Fruit fly (Drosophila melanogaster) whole organism, embryonic: ENCODE data around the gene CG14174.

ENCODE experiments used
- Adf1 ChIP-seq: fragments of 200-800 bp; sonication (Bioruptor generic); IDR thresholded peaks from 2 replicates; pipeline ENCODE4 v1.3.6; 2022; ENCODE audit warnings: missing biosample characterization, missing genetic modification characterization
- Atf6 ChIP-seq: fragments of 200-800 bp; sonication (Bioruptor generic); IDR thresholded peaks from 2 replicates; pipeline ENCODE4 v1.3.6; 2022; ENCODE audit warnings: missing biosample characterization, missing genetic modification characterization
- B-H2 ChIP-seq: fragments of 200-800 bp; sonication (Bioruptor generic); optimal IDR thresholded peaks from 2 replicates; lab custom pipeline; 2018; ENCODE audit warnings: missing biosample characterization, mild to moderate bottlenecking, missing genetic modification characterization
- BEAF-32 ChIP-seq: fragments of 200-800 bp; sonication (Bioruptor generic); optimal IDR thresholded peaks from 3 replicates; lab custom pipeline; 2017; ENCODE audit warnings: missing biosample characterization, missing genetic modification characterization, mild to moderate bottlenecking, moderate library complexity, missing genetic modification reagents
- CG11504 ChIP-seq: fragments of 200-800 bp; sonication (Bioruptor generic); optimal IDR thresholded peaks from 3 replicates; lab custom pipeline; 2019; ENCODE audit warnings: missing biosample characterization, mild to moderate bottlenecking, missing genetic modification characterization, moderate library complexity
- CG11695 ChIP-seq: fragments of 200-800 bp; sonication (Bioruptor generic); IDR thresholded peaks from 3 replicates; pipeline ENCODE4 v1.3.6; 2022; ENCODE audit warnings: missing biosample characterization, missing genetic modification characterization
- CG12071 ChIP-seq: fragments of 200-800 bp; sonication (Bioruptor generic); optimal IDR thresholded peaks from 3 replicates; lab custom pipeline; 2018; ENCODE audit warnings: missing biosample characterization, mild to moderate bottlenecking, missing genetic modification characterization
- CG13287 ChIP-seq: fragments of 200-800 bp; sonication (Bioruptor generic); IDR thresholded peaks from 2 replicates; pipeline ENCODE4 v1.3.6; 2022; ENCODE audit warnings: missing biosample characterization, missing genetic modification characterization; ENCODE audit not compliant: partially characterized antibody
- CG15011 ChIP-seq: fragments of 200-800 bp; sonication (Bioruptor generic); optimal IDR thresholded peaks from 3 replicates; lab custom pipeline; 2018; ENCODE audit warnings: missing biosample characterization, mild to moderate bottlenecking, missing genetic modification characterization
- CG15514 ChIP-seq: fragments of 200-800 bp; sonication (Bioruptor generic); optimal IDR thresholded peaks from 3 replicates; lab custom pipeline; 2017; ENCODE audit warnings: missing biosample characterization, missing genetic modification characterization, mild to moderate bottlenecking, moderate library complexity, missing genetic modification reagents
- CG17568 ChIP-seq: fragments of 200-800 bp; sonication (Bioruptor generic); optimal IDR thresholded peaks from 2 replicates; lab custom pipeline; 2018; ENCODE audit warnings: missing biosample characterization, mild to moderate bottlenecking, missing genetic modification characterization, moderate library complexity
- CG1832 ChIP-seq: fragments of 200-800 bp; sonication (Bioruptor generic); optimal IDR thresholded peaks from 2 replicates; lab custom pipeline; 2017; ENCODE audit warnings: missing biosample characterization, mild to moderate bottlenecking, missing genetic modification characterization, inconsistent platforms
- CG2678 ChIP-seq: fragments of 200-800 bp; sonication (Bioruptor generic); optimal IDR thresholded peaks from 3 replicates; lab custom pipeline; 2019; ENCODE audit warnings: missing biosample characterization, mild to moderate bottlenecking, missing genetic modification characterization, moderate library complexity
- CG31441 ChIP-seq: fragments of 200-800 bp; sonication (Bioruptor generic); IDR thresholded peaks from 2 replicates; pipeline ENCODE4 v1.3.6; 2022; ENCODE audit warnings: missing biosample characterization, missing genetic modification characterization
- CG3163 ChIP-seq: fragments of 200-800 bp; sonication (Bioruptor generic); optimal IDR thresholded peaks from 3 replicates; lab custom pipeline; 2016; ENCODE audit warnings: missing biosample characterization, missing genetic modification characterization
- CG32532 ChIP-seq: fragments of 200-800 bp; sonication (Bioruptor generic); IDR thresholded peaks from 2 replicates; pipeline ENCODE4 v1.3.6; 2022; ENCODE audit warnings: missing biosample characterization, missing genetic modification characterization
- CG33213 ChIP-seq: fragments of 200-800 bp; sonication (Bioruptor generic); optimal IDR thresholded peaks from 3 replicates; lab custom pipeline; 2016; ENCODE audit warnings: missing biosample characterization, missing genetic modification characterization
- CG34224 ChIP-seq: fragments of 200-800 bp; sonication (Bioruptor generic); IDR thresholded peaks from 3 replicates; pipeline ENCODE4 v1.3.6; 2022; ENCODE audit warnings: missing biosample characterization, missing genetic modification characterization; ENCODE audit not compliant: partially characterized antibody
- CG4424 ChIP-seq: fragments of 200-800 bp; sonication (Bioruptor generic); optimal IDR thresholded peaks from 3 replicates; lab custom pipeline; 2016; ENCODE audit warnings: missing biosample characterization, missing genetic modification characterization
- CG6813 ChIP-seq: fragments of 200-800 bp; sonication (Bioruptor generic); optimal IDR thresholded peaks from 2 replicates; lab custom pipeline; 2017; ENCODE audit warnings: missing biosample characterization, missing genetic modification characterization, mild to moderate bottlenecking, moderate library complexity, missing genetic modification reagents
- CG8290 ChIP-seq, 3 experiments: fragments of 200-800 bp; sonication (Bioruptor generic); optimal IDR thresholded peaks; 2 replicates each; lab custom pipeline; 2016 to 2019; ENCODE audit warnings: missing biosample characterization in 3 of 3, missing genetic modification characterization in 3 of 3, mild to moderate bottlenecking in 2 of 3, moderate library complexity in 1 of 3
- CG9932 ChIP-seq: fragments of 200-800 bp; sonication (Bioruptor generic); IDR thresholded peaks from 2 replicates; pipeline ENCODE4 v1.3.6; 2022; ENCODE audit warnings: missing biosample characterization, missing genetic modification characterization
- Dbx ChIP-seq: fragments of 200-800 bp; sonication (Bioruptor generic); IDR thresholded peaks from 3 replicates; pipeline ENCODE4 v1.3.6; 2022; ENCODE audit warnings: missing biosample characterization, missing genetic modification characterization
- Dll ChIP-seq: fragments of 200-800 bp; sonication (Bioruptor generic); IDR thresholded peaks from 4 replicates; pipeline ENCODE4 v1.3.6; 2022; ENCODE audit warnings: missing biosample characterization, missing genetic modification characterization; ENCODE audit not compliant: partially characterized antibody
- Dref ChIP-seq: fragments of 200-800 bp; sonication (Bioruptor generic); IDR thresholded peaks from 2 replicates; pipeline ENCODE4 v1.3.6; 2022; ENCODE audit warnings: missing biosample characterization, missing genetic modification characterization
- Drgx ChIP-seq: fragments of 200-800 bp; sonication (Bioruptor generic); IDR thresholded peaks from 2 replicates; pipeline ENCODE4 v1.3.6; 2022; ENCODE audit warnings: missing biosample characterization, missing genetic modification characterization
- HLH3B ChIP-seq: fragments of 200-800 bp; sonication (Bioruptor generic); IDR thresholded peaks from 2 replicates; pipeline ENCODE4 v1.3.6; 2022; ENCODE audit warnings: missing biosample characterization, missing genetic modification characterization
- Med ChIP-seq: fragments of 200-800 bp; sonication (Bioruptor generic); peaks from one replicate; lab custom pipeline; 2016; ENCODE audit warnings: missing biosample characterization, missing genetic modification characterization, mild to moderate bottlenecking, inconsistent platforms, moderate library complexity
- Scr ChIP-seq: fragments of 200-800 bp; sonication (Bioruptor generic); IDR thresholded peaks from 2 replicates; pipeline ENCODE4 v1.3.6; 2022; ENCODE audit warnings: missing biosample characterization, missing genetic modification characterization; ENCODE audit not compliant: partially characterized antibody
- Trl ChIP-seq, 3 experiments: fragments of >200 bp in 2 of 3; fragments of 200-800 bp in 1 of 3; sonication (Bioruptor generic) in 1 of 3; optimal IDR thresholded peaks; 2 replicates in 1 of 3; 3 replicates in 2 of 3; lab custom pipeline; 2016 to 2017; ENCODE audit warnings: missing biosample characterization in 1 of 3, missing genetic modification characterization in 1 of 3
- ara ChIP-seq: fragments of 200-800 bp; sonication (Bioruptor generic); IDR thresholded peaks from 2 replicates; pipeline ENCODE4 v1.3.6; 2022; ENCODE audit warnings: missing biosample characterization, missing genetic modification characterization
- bcd ChIP-seq: fragments of 200-800 bp; sonication (Bioruptor generic); optimal IDR thresholded peaks from 2 replicates; lab custom pipeline; 2017; ENCODE audit warnings: missing biosample characterization, mild to moderate bottlenecking, missing genetic modification characterization
- bigmax ChIP-seq: fragments of 200-800 bp; sonication (Bioruptor generic); optimal IDR thresholded peaks from 2 replicates; lab custom pipeline; 2018; ENCODE audit warnings: missing biosample characterization, mild to moderate bottlenecking, missing genetic modification characterization
- corto ChIP-seq: fragments of 200-800 bp; sonication (Bioruptor generic); optimal IDR thresholded peaks from 2 replicates; lab custom pipeline; 2016; ENCODE audit warnings: missing biosample characterization, mild to moderate bottlenecking, missing genetic modification characterization, moderate library complexity
- cwo ChIP-seq: fragments of 200-800 bp; sonication (Bioruptor generic); optimal IDR thresholded peaks from 3 replicates; lab custom pipeline; 2017; ENCODE audit warnings: missing biosample characterization, missing genetic modification characterization, mild to moderate bottlenecking, moderate library complexity, missing genetic modification reagents
- h ChIP-seq: fragments of >200 bp; optimal IDR thresholded peaks from 2 replicates; lab custom pipeline; 2017
- lab ChIP-seq: fragments of 200-800 bp; sonication (Bioruptor generic); optimal IDR thresholded peaks from 3 replicates; lab custom pipeline; 2017; ENCODE audit warnings: missing biosample characterization, missing genetic modification characterization, mild to moderate bottlenecking, moderate library complexity, missing genetic modification reagents
- mirr ChIP-seq: fragments of 200-800 bp; sonication (Bioruptor generic); optimal IDR thresholded peaks from 3 replicates; lab custom pipeline; 2018; ENCODE audit warnings: missing biosample characterization, mild to moderate bottlenecking, missing genetic modification characterization
- nom ChIP-seq: fragments of 200-800 bp; sonication (Bioruptor generic); optimal IDR thresholded peaks from 2 replicates; lab custom pipeline; 2017; ENCODE audit warnings: missing biosample characterization, missing genetic modification characterization, mild to moderate bottlenecking, moderate library complexity, missing genetic modification reagents
- pfk ChIP-seq: fragments of 200-800 bp; sonication (Bioruptor generic); optimal IDR thresholded peaks from 2 replicates; lab custom pipeline; 2018; ENCODE audit warnings: missing biosample characterization, mild to moderate bottlenecking, missing genetic modification characterization, moderate library complexity
- schlank ChIP-seq: fragments of 200-800 bp; sonication (Bioruptor generic); optimal IDR thresholded peaks from 2 replicates; lab custom pipeline; 2018; ENCODE audit warnings: missing biosample characterization, mild to moderate bottlenecking, missing genetic modification characterization
- seq ChIP-seq: fragments of 200-800 bp; sonication (Bioruptor generic); IDR thresholded peaks from 2 replicates; pipeline ENCODE4 v1.3.6; 2022; ENCODE audit warnings: missing biosample characterization, missing genetic modification characterization
- slp2 ChIP-seq: fragments of 200-800 bp; sonication (Bioruptor generic); optimal IDR thresholded peaks from 2 replicates; lab custom pipeline; 2016; ENCODE audit warnings: missing biosample characterization, missing genetic modification characterization
- tna ChIP-seq: fragments of 200-800 bp; sonication (Bioruptor generic); IDR thresholded peaks from 2 replicates; pipeline ENCODE4 v1.3.6; 2022; ENCODE audit warnings: missing biosample characterization, missing genetic modification characterization; ENCODE audit not compliant: partially characterized antibody
- vvl ChIP-seq: fragments of 200-800 bp; sonication (Bioruptor generic); IDR thresholded peaks from 2 replicates; pipeline ENCODE4 v1.3.6; 2022; ENCODE audit warnings: missing biosample characterization, missing genetic modification characterization
- yki ChIP-seq: fragments of >200 bp; optimal IDR thresholded peaks from 3 replicates; lab custom pipeline; 2018
- zen2 ChIP-seq: fragments of 200-800 bp; sonication (Bioruptor generic); IDR thresholded peaks from 3 replicates; pipeline ENCODE4 v1.3.6; 2022; ENCODE audit warnings: missing biosample characterization, missing genetic modification characterization; ENCODE audit not compliant: partially characterized antibody

CG14174 gene

DNA sequence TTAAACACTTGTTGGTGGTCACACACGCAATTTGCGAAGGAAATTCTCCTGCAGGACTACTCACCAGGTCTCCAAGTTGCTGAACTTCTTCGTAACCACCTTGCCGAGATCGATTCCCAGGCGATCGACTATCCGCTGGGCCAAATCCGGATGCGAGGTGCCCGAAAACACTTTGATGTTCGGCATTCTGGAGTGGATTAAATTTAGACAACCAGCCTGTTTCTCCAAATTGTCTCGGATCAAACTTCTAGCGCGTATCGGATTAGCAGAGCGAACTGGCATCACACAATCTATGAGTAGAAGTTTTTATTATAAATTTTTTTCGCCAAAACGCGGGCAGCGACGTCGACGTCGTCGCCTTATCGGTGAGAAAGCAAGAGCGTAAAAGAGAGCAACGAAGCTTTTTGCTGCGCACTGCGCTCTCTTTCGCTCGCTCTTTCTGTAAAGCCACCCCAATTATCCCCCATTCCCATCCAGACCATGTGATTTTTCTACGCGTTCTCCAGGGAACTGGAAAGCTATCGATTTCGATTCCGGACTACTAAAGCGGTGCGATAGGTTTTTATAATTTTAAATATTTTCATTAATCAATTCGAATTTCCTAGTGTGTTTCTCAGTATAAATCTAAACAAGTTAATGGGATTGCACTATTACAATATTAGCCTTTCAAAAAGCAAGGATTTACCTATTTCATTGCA, 24.8 kb upstream of the CG14174 start:
- TF ChIP-seq Trl (optimal IDR thresholded peaks at IDR 0.05; lab: Kevin White, UChicago): peak; percentile 91 to 98
- TF ChIP-seq Trl (GFP tag; optimal IDR thresholded peaks at IDR 0.05; lab: Kevin White, UChicago): no peak
- peak; percentile 13 for TF ChIP-seq CG6813 (GFP tag; lab: Kevin White, UChicago)
- TF ChIP-seq CG31441: no peak
- peak; percentile 86 for TF ChIP-seq CG3163 (GFP tag; lab: Kevin White, UChicago)
- no peak for TF ChIP-seq pfk (GFP tag; lab: Kevin White, UChicago)
- TF ChIP-seq bcd (GFP tag; lab: Kevin White, UChicago): peak; percentile 9
- peak; percentile 29 for TF ChIP-seq corto (GFP tag; lab: Kevin White, UChicago)
- peak; percentile 49; the same call in 1 of the 2 replicates for TF ChIP-seq seq (GFP tag; lab: Robert Waterston, UW)
- TF ChIP-seq Dbx: peak; percentile 37; the same call in 1 of the 3 replicates
- TF ChIP-seq CG17568 (GFP tag; lab: Kevin White, UChicago): peak; percentile 31
- TF ChIP-seq CG34224: 0 out of 3 replicates have a peak, but pooled peaks have one; percentile 40
- TF ChIP-seq schlank: no peak
- no peak for TF ChIP-seq HLH3B (GFP tag; lab: Robert Waterston, UW)
- TF ChIP-seq ara (GFP tag; lab: Robert Waterston, UW): no peak
- TF ChIP-seq Adf1 (GFP tag; lab: Robert Waterston, UW): peak; percentile 96
- TF ChIP-seq mirr (GFP tag; lab: Kevin White, UChicago): peak; percentile 40
- TF ChIP-seq CG4424: no peak
- TF ChIP-seq CG11504 (tag; lab: Kevin White, UChicago): no peak
- peak; percentile 14 for TF ChIP-seq CG12071 (GFP tag; lab: Kevin White, UChicago)
- peak; percentile 8 for TF ChIP-seq Med (GFP tag; lab: Kevin White, UChicago)
- peak; percentile 28 for TF ChIP-seq bigmax (GFP tag; lab: Kevin White, UChicago)
- TF ChIP-seq CG2678 (tag; lab: Kevin White, UChicago): peak; percentile 14
- no peak for TF ChIP-seq h (lab: Kevin White, UChicago)
- no peak for TF ChIP-seq tna (GFP tag; lab: Robert Waterston, UW)
- 0 out of 2 replicates have a peak, but pooled peaks have one; percentile 8 for TF ChIP-seq Atf6 (GFP tag; lab: Robert Waterston, UW)
- TF ChIP-seq Drgx: peak; percentile 37; the same call in 1 of the 2 replicates
- no peak for TF ChIP-seq cwo (GFP tag; lab: Kevin White, UChicago)
- TF ChIP-seq CG32532: peak; percentile 57; the same call in 1 of the 2 replicates
- 0 out of 2 replicates have a peak, but pooled peaks have one; percentile 32 for TF ChIP-seq vvl (GFP tag; lab: Robert Waterston, UW)
- TF ChIP-seq CG33213: no peak
- TF ChIP-seq slp2 (GFP tag; lab: Kevin White, UChicago): no peak
- 0 out of 2 replicates have a peak, but pooled peaks have one; percentile 33 for TF ChIP-seq Scr
- TF ChIP-seq CG15514 (GFP tag; lab: Kevin White, UChicago): peak; percentile 46
- peak; percentile 49; the same call in 1 of the 2 replicates for TF ChIP-seq CG13287 (GFP tag; lab: Robert Waterston, UW)
- peak; percentile 49; the same call in 1 of the 3 replicates for TF ChIP-seq zen2 (GFP tag; lab: Robert Waterston, UW)
- TF ChIP-seq B-H2 (GFP tag; lab: Kevin White, UChicago): peak; percentile 17
- TF ChIP-seq yki: peak; percentile 47
- TF ChIP-seq Dll (GFP tag; lab: Robert Waterston, UW): 0 out of 4 replicates have a peak, but pooled peaks have one; percentile 18
- TF ChIP-seq nom (GFP tag; lab: Kevin White, UChicago): peak; percentile 8
- TF ChIP-seq CG11695 (GFP tag; lab: Robert Waterston, UW): 0 out of 3 replicates have a peak, but pooled peaks have one; percentile 26
- no peak for TF ChIP-seq CG8290 (GFP tag; optimal IDR thresholded peaks at IDR 0.05; lab: Kevin White, UChicago)
- TF ChIP-seq CG8290 (tag; optimal IDR thresholded peaks at IDR 0.05; lab: Kevin White, UChicago): peak in 1 of 2 experiments; percentile 21
- TF ChIP-seq lab (GFP tag; lab: Kevin White, UChicago): peak; percentile 9
- TF ChIP-seq CG9932 (GFP tag; lab: Robert Waterston, UW): 0 out of 2 replicates have a peak, but pooled peaks have one; percentile 11
- peak; percentile 12 for TF ChIP-seq BEAF-32 (GFP tag; lab: Kevin White, UChicago)
- no peak for TF ChIP-seq CG1832 (GFP tag; lab: Kevin White, UChicago)
- TF ChIP-seq Dref (GFP tag; lab: Robert Waterston, UW): peak; percentile 51
- no peak for TF ChIP-seq CG15011
